Worm (Caenorhabditis elegans): ENCODE measurements around the gene R04D3.2.

Gene R04D3.2

ce11 chrX:13320575-13320974 lies 34.1 kb upstream of the R04D3.2 start:
- no peak for TF ChIP-seq lin-13 (tag; optimal IDR thresholded peaks at IDR 0.05)
- TF ChIP-seq sptf-1 (tag; optimal IDR thresholded peaks at IDR 0.05): no peak
- no peak for TF ChIP-seq mab-5 (tag; optimal IDR thresholded peaks at IDR 0.05)
- TF ChIP-seq nhr-76 (tag; optimal IDR thresholded peaks at IDR 0.05): no peak
- no peak for TF ChIP-seq unc-120 (tag; optimal IDR thresholded peaks at IDR 0.05; ENCODE audit: poor library complexity, severe bottlenecking)
- TF ChIP-seq unc-62 (GFP tag; optimal IDR thresholded peaks at IDR 0.05): peak; percentile 27
- no peak for TF ChIP-seq ztf-11 (tag; optimal IDR thresholded peaks at IDR 0.05)
- no peak for TF ChIP-seq elt-1 (tag; optimal IDR thresholded peaks at IDR 0.05; ENCODE audit: borderline replicate concordance, insufficient read depth)
- no peak for TF ChIP-seq blmp-1 (tag; optimal IDR thresholded peaks at IDR 0.05)
- peak; percentile 2 for TF ChIP-seq zip-8 (tag; optimal IDR thresholded peaks at IDR 0.05)

DNA sequence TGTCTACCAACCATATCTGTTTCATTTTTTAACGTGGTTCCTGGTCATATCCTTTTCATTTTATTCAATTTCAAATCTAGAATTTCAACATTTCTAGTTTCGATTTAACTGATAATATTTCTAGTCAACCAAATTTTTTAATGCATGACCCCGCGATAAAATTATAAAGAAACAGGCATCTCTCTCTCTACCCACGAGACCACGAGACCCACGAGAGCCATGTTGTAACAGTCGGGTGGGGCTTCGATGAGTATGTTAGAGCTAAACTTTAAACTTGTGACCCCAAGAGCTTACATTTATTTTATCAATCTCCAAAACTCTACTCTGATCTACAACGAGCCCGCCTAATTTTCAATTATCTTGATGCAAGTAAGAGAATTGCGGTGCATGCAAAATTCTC lies 31.9 kb upstream of the R04D3.2 start:
- TF ChIP-seq sptf-1 (tag; optimal IDR thresholded peaks at IDR 0.05) (no peak), hlh-1 (tag; optimal IDR thresholded peaks at IDR 0.05) (peak; percentile 16), ces-1 (GFP tag; optimal IDR thresholded peaks at IDR 0.05) (no peak), ham-2 (GFP tag; optimal IDR thresholded peaks at IDR 0.05) (no peak)

DNA sequence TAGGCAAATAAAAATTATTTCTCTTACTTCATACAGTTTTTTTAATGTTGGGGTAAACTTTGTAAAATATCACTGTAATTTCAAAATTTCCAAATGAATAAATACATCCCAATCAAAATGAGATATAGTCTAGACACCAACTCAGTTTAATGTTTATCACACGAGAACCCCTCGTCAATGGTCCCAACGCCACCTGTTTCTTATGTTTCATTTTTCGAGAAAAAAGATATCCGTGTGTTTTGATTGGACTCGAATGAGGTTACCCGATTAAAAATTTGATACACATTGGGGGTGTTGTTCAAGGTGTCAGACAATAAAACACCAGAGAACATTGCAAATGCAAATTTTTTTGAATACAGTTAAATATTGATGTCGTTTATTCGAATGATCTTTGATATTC lies 31.1 kb upstream of the R04D3.2 start:
- peak; percentile 80 for TF ChIP-seq hlh-1 (tag; optimal IDR thresholded peaks at IDR 0.05)
- no peak for TF ChIP-seq ham-2 (GFP tag; optimal IDR thresholded peaks at IDR 0.05)

DNA sequence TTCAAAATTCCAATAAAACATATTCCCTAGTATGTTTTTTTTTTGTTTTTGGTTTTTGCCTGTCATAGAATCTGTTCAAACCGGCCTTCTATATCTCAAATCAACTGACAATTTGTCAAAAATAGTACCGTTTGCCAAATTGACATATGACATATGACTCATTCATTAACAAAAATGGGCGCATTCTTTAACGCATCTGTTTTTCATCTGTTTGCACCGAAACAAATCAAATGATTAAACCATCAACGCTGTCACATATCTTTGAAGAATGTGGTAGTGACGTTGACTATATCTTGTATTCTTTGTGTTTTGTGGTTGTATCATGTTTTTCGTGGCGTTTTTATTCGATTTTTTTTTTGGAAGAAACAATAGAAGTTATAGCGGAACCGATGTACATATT lies 28.7 kb upstream of the R04D3.2 start:
- TF ChIP-seq sem-2 (GFP tag; optimal IDR thresholded peaks at IDR 0.05) (no peak), unc-120 (tag; optimal IDR thresholded peaks at IDR 0.05; ENCODE audit: poor library complexity, severe bottlenecking) (no peak), nhr-237 (tag; optimal IDR thresholded peaks at IDR 0.05) (no peak), unc-39 (tag; optimal IDR thresholded peaks at IDR 0.05) (no peak), blmp-1 (tag; optimal IDR thresholded peaks at IDR 0.05) (no peak), drap-1 (GFP tag; optimal IDR thresholded peaks at IDR 0.05) (no peak), unc-62 (GFP tag; optimal IDR thresholded peaks at IDR 0.05) (no peak), ceh-83 (GFP tag; optimal IDR thresholded peaks at IDR 0.05) (no peak), elt-3 (tag; optimal IDR thresholded peaks at IDR 0.05) (no peak), nhr-28 (tag; optimal IDR thresholded peaks at IDR 0.05) (no peak), lin-32 (GFP tag; optimal IDR thresholded peaks at IDR 0.05) (no peak)

- TF ChIP-seq hlh-1 (tag; optimal IDR thresholded peaks at IDR 0.05) (no peak), mab-5 (tag; optimal IDR thresholded peaks at IDR 0.05) (no peak), nhr-76 (tag; optimal IDR thresholded peaks at IDR 0.05) (no peak), nhr-28 (tag; optimal IDR thresholded peaks at IDR 0.05) (no peak), tbx-8 (GFP tag; optimal IDR thresholded peaks at IDR 0.05) (no peak), zip-8 (tag; optimal IDR thresholded peaks at IDR 0.05) (no peak), drap-1 (GFP tag; optimal IDR thresholded peaks at IDR 0.05) (no peak), mep-1 (tag; optimal IDR thresholded peaks at IDR 0.05) (no peak), lin-13 (tag; optimal IDR thresholded peaks at IDR 0.05) (no peak)
These were observed 25.4 kb upstream of the R04D3.2 start, which contains the start of gene F46G10.1 for ce11 chrX:13311641-13312423. TSS of gene F46G10.1 (minus strand) at chrX:13311755.

DNA sequence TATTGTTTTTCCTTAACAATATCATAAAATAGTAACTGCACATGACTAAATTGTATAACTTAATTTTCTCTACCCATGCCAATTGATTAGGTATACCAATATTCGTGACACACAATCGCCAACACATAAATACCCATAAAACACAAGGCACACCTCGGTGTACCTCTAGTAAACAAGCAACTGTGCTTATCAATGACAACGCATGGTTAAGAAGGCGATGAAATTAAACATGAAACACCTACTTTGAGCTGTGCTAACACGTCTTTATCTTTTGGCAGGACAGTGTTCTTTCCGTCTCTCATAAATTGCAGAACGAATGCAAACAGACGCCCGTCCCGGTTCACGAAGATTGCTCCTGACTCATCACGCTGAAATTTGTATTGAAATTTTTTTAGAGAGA lies 24.3 kb upstream of the R04D3.2 start:
- TF ChIP-seq bed-3 (GFP tag; optimal IDR thresholded peaks at IDR 0.05) (no peak), nhr-237 (tag; optimal IDR thresholded peaks at IDR 0.05) (no peak), zip-8 (tag; optimal IDR thresholded peaks at IDR 0.05) (no peak), sptf-1 (tag; optimal IDR thresholded peaks at IDR 0.05) (no peak), sem-2 (GFP tag; optimal IDR thresholded peaks at IDR 0.05) (no peak), pha-4 (tag; optimal IDR thresholded peaks at IDR 0.05) (no peak), ceh-39 (tag; optimal IDR thresholded peaks at IDR 0.05) (no peak), nhr-2 (tag; optimal IDR thresholded peaks at IDR 0.05) (no peak), mab-5 (tag; optimal IDR thresholded peaks at IDR 0.05) (no peak)

ce11 chrX:13308745-13309144 lies 22.3 kb upstream of the R04D3.2 start, which contains the start of gene srxa-8:
TSS of gene srxa-8 (minus strand) at chrX:13308845.
- TF ChIP-seq mls-2 (tag; optimal IDR thresholded peaks at IDR 0.05): no peak
- no peak for TF ChIP-seq M03D4.4 (tag; optimal IDR thresholded peaks at IDR 0.05)
- no peak for TF ChIP-seq elt-3 (tag; optimal IDR thresholded peaks at IDR 0.05)
- no peak for TF ChIP-seq bed-3 (GFP tag; optimal IDR thresholded peaks at IDR 0.05)
- no peak for TF ChIP-seq unc-62 (GFP tag; optimal IDR thresholded peaks at IDR 0.05)
- TF ChIP-seq sem-2 (GFP tag; optimal IDR thresholded peaks at IDR 0.05): no peak
- TF ChIP-seq ceh-83 (GFP tag; optimal IDR thresholded peaks at IDR 0.05): no peak
- TF ChIP-seq lin-32 (GFP tag; optimal IDR thresholded peaks at IDR 0.05): no peak
- TF ChIP-seq ces-1 (GFP tag; optimal IDR thresholded peaks at IDR 0.05): no peak
- TF ChIP-seq cnd-1 (tag; optimal IDR thresholded peaks at IDR 0.05): no peak
- TF ChIP-seq nhr-28 (tag; optimal IDR thresholded peaks at IDR 0.05): no peak
- TF ChIP-seq mep-1 (tag; optimal IDR thresholded peaks at IDR 0.05): no peak
- TF ChIP-seq lin-13 (tag; optimal IDR thresholded peaks at IDR 0.05): no peak
- TF ChIP-seq unc-39 (tag; optimal IDR thresholded peaks at IDR 0.05): no peak
- TF ChIP-seq ceh-39 (tag; optimal IDR thresholded peaks at IDR 0.05): no peak
- TF ChIP-seq nhr-12 (tag; optimal IDR thresholded peaks at IDR 0.05): no peak

All from whole organism, mixed stage, embryonic.